Fruit fly (Drosophila melanogaster): Measurements from ENCODE around the gene CG6310.

The CG6310 gene

DNA sequence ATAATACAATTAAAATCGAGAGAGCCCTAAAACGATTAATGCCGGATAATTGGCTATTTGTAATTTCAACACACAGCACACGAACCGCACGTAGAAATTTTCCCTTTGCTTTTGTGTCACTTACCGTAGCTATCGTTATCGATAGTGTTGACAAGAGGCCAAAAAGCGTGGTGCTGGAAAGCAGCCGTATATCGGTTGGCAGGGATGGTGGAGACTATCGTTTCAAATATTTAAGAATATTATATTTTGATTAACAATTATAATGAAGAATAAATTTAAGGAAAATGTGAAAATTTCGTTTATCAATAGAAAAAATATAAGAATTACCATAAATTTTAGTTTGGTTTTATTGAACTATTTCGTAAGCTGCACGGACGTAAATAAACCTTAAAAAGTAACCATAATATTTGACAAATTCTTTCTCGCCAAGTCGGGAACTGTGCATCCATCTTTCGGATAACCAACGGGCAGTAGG lies 23.4 kb upstream of the CG6310 start, which contains the start of gene JIL-1 (continued):
- TF ChIP-seq HLHmδ (GFP tag; optimal IDR thresholded peaks at IDR 0.05) (peak; percentile 10), D (optimal IDR thresholded peaks at IDR 0.05) (no peak), D (GFP tag; optimal IDR thresholded peaks at IDR 0.05) (peak; percentile 1), org-1 (GFP tag; optimal IDR thresholded peaks at IDR 0.05) (peak; percentile 15), NfI (GFP tag; optimal IDR thresholded peaks at IDR 0.05) (peak; percentile 72), Gug (GFP tag; IDR thresholded peaks at IDR 0.05) (peak; percentile 80), ap (GFP tag; IDR thresholded peaks at IDR 0.05) (no peak), Stat92E (GFP tag; optimal IDR thresholded peaks at IDR 0.05) (peak in 1 of 3 experiments; percentile 43), bab2 (GFP tag; optimal IDR thresholded peaks at IDR 0.05) (peak; percentile 48), bowl (GFP tag; IDR thresholded peaks at IDR 0.05) (no peak; the same call in 1 of the 2 replicates), Tbp (GFP tag; optimal IDR thresholded peaks at IDR 0.05) (no peak), kah (GFP tag; optimal IDR thresholded peaks at IDR 0.05) (no peak), Mes4 (GFP tag; optimal IDR thresholded peaks at IDR 0.05) (no peak), CG18599 (GFP tag; optimal IDR thresholded peaks at IDR 0.05) (peak; percentile 72), CG7372 (GFP tag; IDR thresholded peaks at IDR 0.05) (peak; percentile 48; the same call in 1 of the 2 replicates), run (tag; optimal IDR thresholded peaks at IDR 0.05) (no peak), Sin3A (optimal IDR thresholded peaks at IDR 0.05) (peak; percentile 47), gfzf (GFP tag; optimal IDR thresholded peaks at IDR 0.05) (no peak), CG6175 (GFP tag; IDR thresholded peaks at IDR 0.05) (peak; percentile 71; the same call in 2 of the 3 replicates), zfh1 (GFP tag; IDR thresholded peaks at IDR 0.05) (peak; percentile 85; the same call in 2 of the 3 replicates), ttk (GFP tag; IDR thresholded peaks at IDR 0.05) (peak; percentile 37; the same call in 1 of the 2 replicates), CG3163 (GFP tag; optimal IDR thresholded peaks at IDR 0.05) (no peak), HHEX (GFP tag; optimal IDR thresholded peaks at IDR 0.05) (peak; percentile 20), CG11085 (GFP tag; IDR thresholded peaks at IDR 0.05) (peak; percentile 76), z (GFP tag; IDR thresholded peaks at IDR 0.05) (0 out of 3 replicates have a peak, but pooled peaks have one; percentile 28), CG2875 (GFP tag; optimal IDR thresholded peaks at IDR 0.05) (no peak), CG34224 (GFP tag; IDR thresholded peaks at IDR 0.05; ENCODE audit: partially characterized antibody) (peak; percentile 83), Oli (tag; optimal IDR thresholded peaks at IDR 0.05) (peak; percentile 35), CG30431 (GFP tag; optimal IDR thresholded peaks at IDR 0.05) (no peak), gt (GFP tag; IDR thresholded peaks at IDR 0.05) (no peak), CG13287 (GFP tag; IDR thresholded peaks at IDR 0.05; ENCODE audit: partially characterized antibody) (peak; percentile 88), Camta (GFP tag; optimal IDR thresholded peaks at IDR 0.05) (peak; percentile 37), vnd (GFP tag; IDR thresholded peaks at IDR 0.05; ENCODE audit: partially characterized antibody) (peak; percentile 77), Hmx (GFP tag; optimal IDR thresholded peaks at IDR 0.05) (no peak), phol (tag; optimal IDR thresholded peaks at IDR 0.05) (peak; percentile 65), CG30020 (tag; optimal IDR thresholded peaks at IDR 0.05) (peak; percentile 33), bbx (GFP tag; IDR thresholded peaks at IDR 0.05; ENCODE audit: partially characterized antibody) (peak; percentile 89), toy (GFP tag; IDR thresholded peaks at IDR 0.05) (peak; percentile 43; the same call in 1 of the 2 replicates), ham (GFP tag; IDR thresholded peaks at IDR 0.05) (peak; percentile 40; the same call in 1 of the 2 replicates), abd-A (tag; optimal IDR thresholded peaks at IDR 0.05) (peak; percentile 28), CG17385 (GFP tag; optimal IDR thresholded peaks at IDR 0.05) (peak; percentile 44), dpn (GFP tag; optimal IDR thresholded peaks at IDR 0.05) (peak; percentile 58 to 60), CG12219 (GFP tag; optimal IDR thresholded peaks at IDR 0.05) (no peak), mam (GFP tag; optimal IDR thresholded peaks at IDR 0.05) (peak; percentile 64), tna (GFP tag; IDR thresholded peaks at IDR 0.05; ENCODE audit: partially characterized antibody) (peak; percentile 73), Med (GFP tag) (peak; percentile 95), CG13424 (tag; optimal IDR thresholded peaks at IDR 0.05) (peak; percentile 35), Doc2 (GFP tag; IDR thresholded peaks at IDR 0.05) (no peak), ind (GFP tag; optimal IDR thresholded peaks at IDR 0.05) (peak; percentile 64), CG4707 (GFP tag; optimal IDR thresholded peaks at IDR 0.05) (peak; percentile 25)
